Fruit fly (Drosophila melanogaster) whole organism, larva: Measurements from ENCODE around the gene CG9698.

Source experiments
- noc ChIP-seq: fragments of 200-800 bp; sonication (Bioruptor generic); optimal IDR thresholded peaks from 3 replicates; lab custom pipeline; 2019; ENCODE audit warnings: missing biosample characterization, mild to moderate bottlenecking, missing genetic modification characterization, moderate library complexity

Gene CG9698

DNA sequence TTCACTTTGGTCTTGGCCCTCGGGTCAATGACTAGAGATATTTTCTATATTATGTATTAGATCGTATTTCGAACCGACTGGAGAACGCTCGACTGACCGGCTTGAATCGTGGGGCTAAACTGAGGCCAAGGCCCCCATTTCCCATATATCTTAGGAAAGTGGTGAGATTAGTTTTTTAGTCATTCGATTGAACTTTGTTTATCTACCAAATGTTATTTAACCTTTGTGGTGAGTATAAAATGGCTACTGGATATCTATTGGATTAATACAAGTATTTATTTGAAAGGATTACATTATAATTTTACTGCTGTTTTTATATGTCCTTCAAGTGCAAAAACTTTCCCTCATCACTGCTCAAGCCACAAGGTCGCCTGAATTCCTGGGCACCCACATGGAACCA lies 11.2 kb upstream of the CG9698 start, which contains the start of gene CG31371:
Gene CG31371, minus strand, starts transcription at position 101 of the 400 bp plus-strand sequence.
- TF ChIP-seq noc = no peak

dm6 chr3R:30505561-30506037 lies 9.0 kb upstream of the CG9698 start, which contains the start of the genes PH4alphaSG1 and CG15539:
Gene PH4alphaSG1, minus strand, starts transcription at chr3R:30505661.
Gene CG15539, plus strand, starts transcription at chr3R:30505987.
- TF ChIP-seq noc = no peak

DNA sequence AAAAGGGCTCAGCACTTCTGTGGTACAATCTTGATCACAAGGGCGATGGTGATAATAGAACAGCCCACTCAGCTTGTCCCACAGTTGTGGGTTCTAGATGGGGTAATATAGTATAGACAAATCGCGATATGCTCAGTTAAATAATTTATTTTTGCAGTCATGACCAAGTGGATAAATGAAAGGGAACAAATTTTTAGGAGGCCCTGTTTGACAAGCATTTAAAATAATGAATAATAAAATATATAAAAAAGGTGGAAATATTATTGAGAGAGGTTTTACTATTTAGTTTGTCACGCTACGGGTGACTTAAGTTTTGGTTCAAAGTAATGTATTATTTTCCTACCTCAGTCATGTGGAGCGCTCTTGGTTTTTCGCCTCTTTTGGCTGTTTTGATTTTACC lies 6.9 kb upstream of the CG9698 start, which contains the start of gene CG34041:
Gene CG34041, plus strand, starts transcription at position 301 of the 400 bp plus-strand sequence.
- TF ChIP-seq noc = no peak

- no peak for TF ChIP-seq noc
These were observed 2.5 kb upstream of the CG9698 start, which contains the start of gene PH4alphaNE2 for dm6 chr3R:30512114-30512513. Gene PH4alphaNE2, minus strand, starts transcription at chr3R:30512214.

DNA sequence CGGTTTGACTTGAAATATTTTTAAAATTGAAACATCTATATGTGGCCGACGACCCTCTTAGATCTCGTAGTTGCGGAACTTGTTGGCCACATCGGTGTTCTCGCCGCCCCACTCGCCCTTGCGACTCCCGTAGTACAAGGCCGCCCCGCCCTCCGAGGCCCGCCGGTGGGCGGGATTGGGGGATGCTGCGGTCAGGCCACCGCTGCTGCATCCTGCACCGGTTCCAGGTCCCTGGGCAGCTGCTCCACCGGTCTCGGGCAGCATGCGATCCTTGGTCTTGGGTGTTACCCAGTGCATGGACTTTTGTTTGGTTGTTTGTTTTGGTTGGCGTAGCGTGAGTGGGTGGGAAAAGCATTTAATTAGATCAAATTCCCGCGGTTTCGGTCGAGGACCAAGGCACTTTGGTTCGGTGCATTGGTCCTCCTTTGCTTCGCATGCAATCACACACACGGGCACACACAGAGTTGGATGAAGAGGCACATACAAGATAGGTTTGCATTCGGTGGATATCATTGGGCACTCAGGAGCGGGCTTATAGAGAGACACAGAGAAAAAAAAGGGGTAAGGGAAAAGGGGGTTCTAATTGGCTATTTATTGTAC lies 3.8 kb downstream of the CG9698 start:
- no peak for TF ChIP-seq noc

DNA sequence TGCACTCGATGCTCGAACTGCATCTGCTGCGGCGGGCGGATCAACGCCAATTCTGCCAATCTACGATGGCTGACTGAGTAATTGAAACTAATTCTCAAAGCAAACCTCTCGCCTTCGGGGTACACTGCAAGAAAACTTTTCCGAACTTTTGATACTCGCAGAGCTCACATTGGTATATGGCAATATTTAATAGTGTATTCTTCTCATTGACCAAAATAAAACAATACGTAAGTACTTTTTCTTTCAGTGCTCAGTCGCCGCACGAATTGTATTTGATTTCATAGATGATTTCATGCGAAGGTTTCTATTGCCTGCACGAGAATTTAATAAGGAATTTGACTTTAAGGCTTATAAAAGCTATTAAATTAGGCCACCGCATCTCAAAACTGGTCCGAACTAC lies 11.1 kb downstream of the CG9698 start:
- no peak for TF ChIP-seq noc

- TF ChIP-seq noc = no peak
These were observed 12.4 kb downstream of the CG9698 start, which contains the start of gene jdp for dm6 chr3R:30526799-30527465. Gene jdp, minus strand, starts transcription at chr3R:30527037.

- no peak for TF ChIP-seq noc
These were observed 14.2 kb downstream of the CG9698 start for dm6 chr3R:30528692-30529305.

- no peak for TF ChIP-seq noc
These were observed 15.0 kb downstream of the CG9698 start for dm6 chr3R:30529570-30529969.

- TF ChIP-seq noc = no peak
These were observed 16.6 kb downstream of the CG9698 start for dm6 chr3R:30531129-30531708.

DNA sequence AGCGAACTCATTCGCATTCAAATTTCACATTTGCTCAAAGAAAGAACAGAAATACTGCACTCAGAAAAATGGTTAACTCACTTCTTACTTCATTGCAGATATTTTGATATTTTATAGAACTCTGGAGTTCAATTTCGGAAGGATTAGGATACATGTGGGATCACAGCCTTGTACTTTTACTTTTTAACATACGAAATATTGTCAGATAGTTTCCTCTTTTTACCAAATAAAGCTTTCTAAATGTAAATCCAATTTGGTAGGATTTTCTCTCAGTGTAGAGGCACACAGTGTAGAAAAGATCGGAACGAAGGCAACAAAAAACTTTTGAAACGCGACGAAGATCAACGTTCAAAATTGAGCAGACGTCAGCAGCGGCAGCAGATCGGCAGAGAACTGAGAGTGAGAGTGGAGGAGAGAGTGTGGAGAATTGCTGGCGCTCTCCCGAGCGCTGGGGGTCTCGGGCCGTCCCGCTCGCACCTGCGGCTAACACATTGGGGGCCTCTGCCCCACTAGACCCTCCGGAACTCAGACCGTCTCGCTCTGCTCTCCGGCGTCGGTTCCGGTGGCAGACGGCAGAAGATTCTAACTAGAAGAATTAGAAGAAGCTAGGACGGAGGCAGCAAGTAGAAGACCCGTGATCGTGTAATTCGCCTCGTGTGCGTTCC lies 17.5 kb downstream of the CG9698 start, which contains the start of gene tmod:
Gene tmod, plus strand, starts transcription at position 619 of the 665 bp plus-strand sequence.
- no peak for TF ChIP-seq noc

- no peak for TF ChIP-seq noc
These were observed 19.9 kb downstream of the CG9698 start for dm6 chr3R:30534444-30534843.

dm6 chr3R:30536432-30536831 lies 21.9 kb downstream of the CG9698 start:
- no peak for TF ChIP-seq noc

DNA sequence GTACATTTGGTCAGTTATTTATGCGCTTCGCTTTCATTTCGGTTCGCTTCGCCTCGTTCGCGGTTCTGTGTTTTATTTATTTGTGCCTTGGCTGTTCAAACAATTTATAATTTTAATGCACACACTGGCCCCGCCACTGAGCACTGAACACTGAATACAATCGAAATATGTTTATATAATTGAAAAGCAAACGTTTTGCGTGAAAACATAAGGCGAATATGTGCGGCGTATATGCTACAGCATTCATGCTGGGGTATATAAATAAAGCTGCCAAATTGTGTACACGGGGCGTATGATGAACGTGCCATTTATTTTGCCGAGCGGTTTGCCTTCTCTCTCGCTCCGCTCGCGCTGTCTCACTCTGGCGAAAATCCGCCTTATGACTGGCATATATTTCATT lies 22.3 kb downstream of the CG9698 start:
- peak; percentile 27 for TF ChIP-seq noc

dm6 chr3R:30540196-30540595 lies 25.6 kb downstream of the CG9698 start:
- peak; percentile 74 for TF ChIP-seq noc

DNA sequence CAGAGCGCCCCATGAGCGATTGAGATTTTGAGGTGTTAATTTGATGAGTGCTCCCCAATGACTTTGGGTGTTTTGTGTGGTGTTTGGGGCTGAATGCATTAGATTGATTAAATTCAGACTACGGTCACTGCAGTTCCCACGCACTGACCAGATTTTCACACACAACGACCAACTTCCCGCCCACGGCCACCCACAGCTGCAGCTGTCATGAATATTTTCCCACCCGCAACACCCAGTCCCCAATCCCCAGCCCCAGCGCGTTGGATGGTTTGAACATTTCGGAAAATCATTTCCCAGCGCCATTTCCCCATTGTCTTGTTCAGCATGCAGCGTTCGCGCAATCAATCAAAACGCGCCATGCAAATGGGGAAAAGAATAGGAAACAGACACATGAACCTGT lies 26.9 kb downstream of the CG9698 start:
- TF ChIP-seq noc = no peak
